Fruit fly (Drosophila melanogaster) whole organism, embryonic: Measurements from ENCODE around the gene ATP7.

Source experiments
- Antp ChIP-seq: fragments of 200-800 bp; sonication (Bioruptor generic); optimal IDR thresholded peaks from 3 replicates; lab custom pipeline; 2016; ENCODE audit warnings: missing biosample characterization, missing genetic modification characterization
- Atf6 ChIP-seq: fragments of 200-800 bp; sonication (Bioruptor generic); IDR thresholded peaks from 2 replicates; pipeline ENCODE4 v1.3.6; 2022; ENCODE audit warnings: missing biosample characterization, missing genetic modification characterization
- Blimp-1 ChIP-seq: fragments of 200-800 bp; sonication (Bioruptor generic); optimal IDR thresholded peaks from 3 replicates; lab custom pipeline; 2018; ENCODE audit warnings: missing biosample characterization, missing genetic modification characterization, mild to moderate bottlenecking, moderate library complexity, missing genetic modification reagents
- C15 ChIP-seq: fragments of 200-800 bp; sonication (Bioruptor generic); IDR thresholded peaks from 3 replicates; pipeline ENCODE4 v1.3.6; 2022; ENCODE audit warnings: missing biosample characterization, missing genetic modification characterization
- CG10321 ChIP-seq: fragments of 200-800 bp; sonication (Bioruptor generic); IDR thresholded peaks from 2 replicates; pipeline ENCODE4 v1.3.6; 2022; ENCODE audit warnings: missing biosample characterization, missing genetic modification characterization
- CG10565 ChIP-seq: fragments of 200-800 bp; sonication (Bioruptor generic); optimal IDR thresholded peaks from 3 replicates; lab custom pipeline; 2016; ENCODE audit warnings: missing biosample characterization, mild to moderate bottlenecking, missing genetic modification characterization
- CG12299 ChIP-seq: fragments of 200-800 bp; sonication (Bioruptor generic); optimal IDR thresholded peaks from 2 replicates; lab custom pipeline; 2018; ENCODE audit warnings: missing biosample characterization, mild to moderate bottlenecking, missing genetic modification characterization
- CG1233 ChIP-seq: fragments of 200-800 bp; sonication (Bioruptor generic); optimal IDR thresholded peaks from 4 replicates; lab custom pipeline; 2018; ENCODE audit warnings: missing biosample characterization, mild to moderate bottlenecking, missing genetic modification characterization
- CG13424 ChIP-seq: fragments of 200-800 bp; sonication (Bioruptor generic); optimal IDR thresholded peaks from 2 replicates; lab custom pipeline; 2019; ENCODE audit warnings: missing biosample characterization, mild to moderate bottlenecking, missing genetic modification characterization, moderate library complexity
- CG13624 ChIP-seq: fragments of 200-800 bp; sonication (Bioruptor generic); optimal IDR thresholded peaks from 2 replicates; lab custom pipeline; 2016; ENCODE audit warnings: missing biosample characterization, missing genetic modification characterization
- CG14014 ChIP-seq: fragments of 200-800 bp; sonication (Bioruptor generic); IDR thresholded peaks from 2 replicates; pipeline ENCODE4 v1.3.6; 2022; ENCODE audit warnings: missing biosample characterization, missing genetic modification characterization
- CG14050 ChIP-seq: fragments of 200-800 bp; sonication (Bioruptor generic); IDR thresholded peaks from 3 replicates; pipeline ENCODE4 v1.3.6; 2022; ENCODE audit warnings: missing biosample characterization, missing genetic modification characterization
- CG15269 ChIP-seq: fragments of 200-800 bp; sonication (Bioruptor generic); optimal IDR thresholded peaks from 2 replicates; lab custom pipeline; 2018; ENCODE audit warnings: missing biosample characterization, mild to moderate bottlenecking, missing genetic modification characterization, moderate library complexity
- CG15479 ChIP-seq: fragments of 200-800 bp; sonication (Bioruptor generic); optimal IDR thresholded peaks from 3 replicates; lab custom pipeline; 2019; ENCODE audit warnings: missing biosample characterization, mild to moderate bottlenecking, missing genetic modification characterization, moderate library complexity
- CG2875 ChIP-seq: fragments of 200-800 bp; sonication (Bioruptor generic); optimal IDR thresholded peaks from 2 replicates; lab custom pipeline; 2017; ENCODE audit warnings: missing biosample characterization, mild to moderate bottlenecking, missing genetic modification characterization, missing genetic modification reagents
- CG30020 ChIP-seq: fragments of 200-800 bp; optimal IDR thresholded peaks from 2 replicates; lab custom pipeline; 2019; ENCODE audit warnings: missing biosample characterization, mild to moderate bottlenecking, missing genetic modification characterization, moderate library complexity
- CG4282 ChIP-seq: fragments of 200-800 bp; sonication (Bioruptor generic); optimal IDR thresholded peaks from 2 replicates; lab custom pipeline; 2016; ENCODE audit warnings: missing biosample characterization, missing genetic modification characterization
- CG7357 ChIP-seq: fragments of 200-800 bp; sonication (Bioruptor generic); IDR thresholded peaks from 3 replicates; pipeline ENCODE4 v1.3.6; 2022; ENCODE audit warnings: missing biosample characterization, missing genetic modification characterization
- CG9727 ChIP-seq: fragments of 200-800 bp; sonication (Bioruptor generic); optimal IDR thresholded peaks from 3 replicates; lab custom pipeline; 2017; ENCODE audit warnings: missing biosample characterization, mild to moderate bottlenecking, missing genetic modification characterization
- CG9876 ChIP-seq: fragments of 200-800 bp; sonication (Bioruptor generic); optimal IDR thresholded peaks from 2 replicates; lab custom pipeline; 2016; ENCODE audit warnings: missing biosample characterization, missing genetic modification characterization
- CG9932 ChIP-seq: fragments of 200-800 bp; sonication (Bioruptor generic); IDR thresholded peaks from 2 replicates; pipeline ENCODE4 v1.3.6; 2022; ENCODE audit warnings: missing biosample characterization, missing genetic modification characterization
- CTCF ChIP-seq: fragments of 200-800 bp; sonication (Bioruptor generic); optimal IDR thresholded peaks from 2 replicates; lab custom pipeline; 2017; ENCODE audit warnings: missing biosample characterization, mild to moderate bottlenecking, missing genetic modification characterization, moderate library complexity
- Dfd ChIP-seq, 2 experiments: fragments of >200 bp; optimal IDR thresholded peaks; 2 replicates each; lab custom pipeline; 2017; ENCODE audit warnings: missing biosample characterization in 2 of 2, missing genetic modification characterization in 2 of 2
- Dll ChIP-seq: fragments of 200-800 bp; sonication (Bioruptor generic); IDR thresholded peaks from 4 replicates; pipeline ENCODE4 v1.3.6; 2022; ENCODE audit warnings: missing biosample characterization, missing genetic modification characterization; ENCODE audit not compliant: partially characterized antibody
- HLH4C ChIP-seq: fragments of 200-800 bp; sonication (Bioruptor generic); IDR thresholded peaks from 3 replicates; pipeline ENCODE4 v1.3.6; 2022; ENCODE audit warnings: missing biosample characterization, missing genetic modification characterization; ENCODE audit not compliant: partially characterized antibody
- Hey ChIP-seq: fragments of 200-800 bp; sonication (Bioruptor generic); optimal IDR thresholded peaks from 3 replicates; lab custom pipeline; 2018; ENCODE audit warnings: missing biosample characterization, mild to moderate bottlenecking, missing genetic modification characterization
- HmgD ChIP-seq: fragments of 200-800 bp; sonication (Bioruptor generic); optimal IDR thresholded peaks from 3 replicates; lab custom pipeline; 2016; ENCODE audit warnings: missing biosample characterization, missing genetic modification characterization
- Hmr ChIP-seq: fragments of 200-800 bp; sonication (Bioruptor generic); optimal IDR thresholded peaks from 3 replicates; lab custom pipeline; 2017; ENCODE audit warnings: mild to moderate bottlenecking, missing biosample characterization, missing genetic modification reagents, missing genetic modification characterization
- Hmx ChIP-seq: fragments of 200-800 bp; sonication (Bioruptor generic); optimal IDR thresholded peaks from 2 replicates; lab custom pipeline; 2016; ENCODE audit warnings: missing biosample characterization, missing genetic modification characterization
- MTF-1 ChIP-seq: fragments of 200-800 bp; sonication (Bioruptor generic); optimal IDR thresholded peaks from 2 replicates; lab custom pipeline; 2018; ENCODE audit warnings: missing biosample characterization, mild to moderate bottlenecking, missing genetic modification characterization, borderline replicate concordance
- NK7.1 ChIP-seq: fragments of 200-800 bp; sonication (Bioruptor generic); optimal IDR thresholded peaks from 3 replicates; lab custom pipeline; 2016; ENCODE audit warnings: missing biosample characterization, missing genetic modification characterization
- Pdp1 ChIP-seq, 2 experiments: fragments of 200-800 bp; sonication (Bioruptor generic); optimal IDR thresholded peaks; 3 replicates each; lab custom pipeline; 2016; ENCODE audit warnings: missing biosample characterization in 2 of 2, missing genetic modification characterization in 2 of 2, mild to moderate bottlenecking in 1 of 2, moderate library complexity in 1 of 2
- Trl ChIP-seq, 3 experiments: fragments of >200 bp in 2 of 3; fragments of 200-800 bp in 1 of 3; sonication (Bioruptor generic) in 1 of 3; optimal IDR thresholded peaks; 2 replicates in 1 of 3; 3 replicates in 2 of 3; lab custom pipeline; 2016 to 2017; ENCODE audit warnings: missing biosample characterization in 1 of 3, missing genetic modification characterization in 1 of 3
- Usf ChIP-seq: fragments of 200-800 bp; sonication (Bioruptor generic); optimal IDR thresholded peaks from 2 replicates; lab custom pipeline; 2017; ENCODE audit warnings: missing genotype, missing biosample characterization, missing genetic modification characterization
- al ChIP-seq: fragments of 200-800 bp; sonication (Bioruptor generic); IDR thresholded peaks from 2 replicates; pipeline ENCODE4 v1.3.6; 2022; ENCODE audit warnings: missing biosample characterization, missing genetic modification characterization
- az2 ChIP-seq: fragments of 200-800 bp; sonication (Bioruptor generic); optimal IDR thresholded peaks from 3 replicates; lab custom pipeline; 2016; ENCODE audit warnings: missing biosample characterization, missing genetic modification characterization
- da ChIP-seq: fragments of 200-800 bp; sonication (Bioruptor generic); optimal IDR thresholded peaks from 2 replicates; lab custom pipeline; 2016; ENCODE audit warnings: missing biosample characterization, missing genetic modification characterization
- dimm ChIP-seq: fragments of 200-800 bp; sonication (Bioruptor generic); IDR thresholded peaks from 2 replicates; pipeline ENCODE4 v1.3.6; 2022; ENCODE audit warnings: missing biosample characterization, missing genetic modification characterization
- dmrt11E ChIP-seq: fragments of 200-800 bp; sonication (Bioruptor generic); optimal IDR thresholded peaks from 3 replicates; lab custom pipeline; 2018; ENCODE audit warnings: missing biosample characterization, mild to moderate bottlenecking, missing genetic modification characterization, moderate library complexity
- dmrt99B ChIP-seq: fragments of 200-800 bp; sonication (Bioruptor generic); optimal IDR thresholded peaks from 2 replicates; lab custom pipeline; 2018; ENCODE audit warnings: missing biosample characterization, mild to moderate bottlenecking, missing genetic modification characterization, moderate library complexity
- hth ChIP-seq: fragments of >200 bp; optimal IDR thresholded peaks from 2 replicates; lab custom pipeline; 2017; ENCODE audit warnings: inconsistent platforms
- lilli ChIP-seq: fragments of 200-800 bp; sonication (Bioruptor generic); optimal IDR thresholded peaks from 3 replicates; lab custom pipeline; 2016; ENCODE audit warnings: missing biosample characterization, missing genetic modification characterization
- lmd ChIP-seq: fragments of 200-800 bp; sonication (Bioruptor generic); IDR thresholded peaks from 2 replicates; pipeline ENCODE4 v1.3.6; 2022; ENCODE audit warnings: missing biosample characterization, missing genetic modification characterization
- mld ChIP-seq: fragments of 200-800 bp; sonication (Bioruptor generic); IDR thresholded peaks from 3 replicates; pipeline ENCODE4 v1.3.6; 2022; ENCODE audit warnings: missing biosample characterization, missing genetic modification characterization; ENCODE audit not compliant: partially characterized antibody
- onecut ChIP-seq: fragments of 200-800 bp; sonication (Bioruptor generic); IDR thresholded peaks from 2 replicates; pipeline ENCODE4 v1.3.6; 2022; ENCODE audit warnings: missing biosample characterization, missing genetic modification characterization
- p53 ChIP-seq: fragments of 200-800 bp; sonication (Bioruptor generic); optimal IDR thresholded peaks from 2 replicates; lab custom pipeline; 2016; ENCODE audit warnings: missing biosample characterization, missing genetic modification characterization
- pb ChIP-seq: fragments of 200-800 bp; sonication (Bioruptor generic); optimal IDR thresholded peaks from 3 replicates; lab custom pipeline; 2016; ENCODE audit warnings: missing biosample characterization, missing genetic modification characterization
- pfk ChIP-seq: fragments of 200-800 bp; sonication (Bioruptor generic); optimal IDR thresholded peaks from 2 replicates; lab custom pipeline; 2018; ENCODE audit warnings: missing biosample characterization, mild to moderate bottlenecking, missing genetic modification characterization, moderate library complexity
- repo ChIP-seq: fragments of 200-800 bp; sonication (Bioruptor generic); optimal IDR thresholded peaks from 2 replicates; lab custom pipeline; 2016; ENCODE audit warnings: missing biosample characterization, missing genetic modification characterization
- schlank ChIP-seq: fragments of 200-800 bp; sonication (Bioruptor generic); optimal IDR thresholded peaks from 2 replicates; lab custom pipeline; 2018; ENCODE audit warnings: missing biosample characterization, mild to moderate bottlenecking, missing genetic modification characterization
- so ChIP-seq: fragments of 200-800 bp; sonication (Bioruptor generic); IDR thresholded peaks from 3 replicates; pipeline ENCODE4 v1.3.6; 2022; ENCODE audit warnings: missing biosample characterization, missing genetic modification characterization
- zf30C ChIP-seq: fragments of 200-800 bp; sonication (Bioruptor generic); optimal IDR thresholded peaks from 3 replicates; lab custom pipeline; 2018; ENCODE audit warnings: missing biosample characterization, mild to moderate bottlenecking, missing genetic modification characterization

The ATP7 gene

DNA sequence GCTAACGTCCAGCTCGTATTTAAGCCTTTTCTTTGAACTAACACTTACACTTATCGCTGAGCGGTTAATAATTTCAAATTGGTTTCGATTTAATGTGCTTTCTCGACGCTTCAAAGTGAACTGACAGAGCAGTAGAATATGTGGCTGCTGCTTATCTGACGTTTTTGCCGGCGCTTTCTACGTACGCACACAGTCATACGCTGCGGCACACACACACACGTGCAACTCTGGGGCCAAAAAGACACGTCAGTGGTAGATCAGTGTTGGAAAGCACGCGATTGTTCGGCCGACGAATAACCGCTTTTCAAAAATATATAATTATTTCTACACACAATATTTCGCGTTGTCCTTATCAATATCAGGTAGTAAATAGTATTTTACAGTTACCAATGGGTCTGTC is 48.6 kb upstream of the ATP7 start (continued):
- TF ChIP-seq CG9876 = no peak
- no peak for TF ChIP-seq C15 (GFP tag; lab: Robert Waterston, UW)
- TF ChIP-seq CG4282 (GFP tag; lab: Kevin White, UChicago) = no peak
- TF ChIP-seq pb (GFP tag; lab: Kevin White, UChicago) = no peak
- no peak for TF ChIP-seq Antp (GFP tag; lab: Kevin White, UChicago)
- no peak for TF ChIP-seq CG9727 (GFP tag; lab: Kevin White, UChicago)
- TF ChIP-seq CG10321 (GFP tag; lab: Robert Waterston, UW) = no peak
- TF ChIP-seq CG30020 (tag; lab: Kevin White, UChicago) = no peak
- no peak for TF ChIP-seq NK7.1 (GFP tag; lab: Kevin White, UChicago)
- TF ChIP-seq CG13624 (GFP tag; lab: Kevin White, UChicago) = no peak
- TF ChIP-seq MTF-1 (GFP tag; lab: Kevin White, UChicago) = no peak
- no peak for TF ChIP-seq mld (GFP tag; lab: Robert Waterston, UW)
- TF ChIP-seq CG15269 (tag; lab: Kevin White, UChicago) = peak; percentile 6
- TF ChIP-seq al = no peak
- peak; percentile 47 for TF ChIP-seq Hmr (GFP tag; lab: Kevin White, UChicago)
- TF ChIP-seq hth (lab: Kevin White, UChicago) = no peak
- TF ChIP-seq HLH4C (GFP tag; lab: Robert Waterston, UW) = no peak
- TF ChIP-seq az2 (GFP tag; lab: Kevin White, UChicago) = no peak
- TF ChIP-seq schlank = no peak
- no peak for TF ChIP-seq CG1233 (GFP tag; lab: Kevin White, UChicago)
- TF ChIP-seq CG2875 = no peak
- no peak for TF ChIP-seq CG10565
- peak in 1 of 2 experiments; percentile 15 for TF ChIP-seq Pdp1 (GFP tag; optimal IDR thresholded peaks at IDR 0.05; lab: Kevin White, UChicago)
- no peak for TF ChIP-seq Trl (optimal IDR thresholded peaks at IDR 0.05; lab: Kevin White, UChicago)
- no peak for TF ChIP-seq Trl (GFP tag; optimal IDR thresholded peaks at IDR 0.05; lab: Kevin White, UChicago)
- no peak for TF ChIP-seq so
- TF ChIP-seq Dfd (GFP tag; optimal IDR thresholded peaks at IDR 0.05; lab: Kevin White, UChicago) = no peak
- TF ChIP-seq CG7357 = no peak
- no peak for TF ChIP-seq dmrt99B
- TF ChIP-seq Blimp-1 = no peak
- TF ChIP-seq HmgD (GFP tag; lab: Kevin White, UChicago) = no peak
- peak; percentile 43; the same call in 1 of the 2 replicates for TF ChIP-seq CG14014 (GFP tag; lab: Robert Waterston, UW)
- TF ChIP-seq lmd (GFP tag; lab: Robert Waterston, UW) = no peak
- no peak for TF ChIP-seq CG15479 (GFP tag; lab: Kevin White, UChicago)
- TF ChIP-seq CG14050 (GFP tag; lab: Robert Waterston, UW) = no peak
- TF ChIP-seq p53 (GFP tag; lab: Kevin White, UChicago) = no peak
- TF ChIP-seq Hey = peak; percentile 19
- no peak for TF ChIP-seq CG12299 (tag; lab: Kevin White, UChicago)
- TF ChIP-seq dimm = no peak
- TF ChIP-seq CG13424 (tag; lab: Kevin White, UChicago) = no peak
- TF ChIP-seq pfk (GFP tag; lab: Kevin White, UChicago) = peak; percentile 59
- peak; percentile 45; the same call in 1 of the 2 replicates for TF ChIP-seq CG9932
- no peak for TF ChIP-seq Usf (GFP tag; lab: Kevin White, UChicago)
- no peak for TF ChIP-seq Atf6 (GFP tag; lab: Robert Waterston, UW)
- TF ChIP-seq zf30C (GFP tag; lab: Kevin White, UChicago) = peak; percentile 19
- no peak for TF ChIP-seq dmrt11E (tag; lab: Kevin White, UChicago)
- no peak for TF ChIP-seq da
- no peak for TF ChIP-seq Hmx (GFP tag; lab: Kevin White, UChicago)
- TF ChIP-seq CTCF (GFP tag; lab: Kevin White, UChicago) = no peak
- TF ChIP-seq onecut (GFP tag; lab: Robert Waterston, UW) = no peak
- peak; percentile 22 for TF ChIP-seq lilli (GFP tag; lab: Kevin White, UChicago)
- TF ChIP-seq Dll (GFP tag; lab: Robert Waterston, UW) = no peak
- TF ChIP-seq repo (GFP tag; lab: Kevin White, UChicago) = no peak
